Worm (Caenorhabditis elegans) whole organism, L4/young adult: ENCODE data around the gene str-115.
"Not testable (repeated sequence)": the region's sequence is repeated elsewhere in the genome, so short reads cannot be mapped to it uniquely, and the experiment has no call there.

Source experiments
- W03F9.2 ChIP-seq: fragments of 150-350 bp; optimal IDR thresholded peaks from 2 replicates; lab custom pipeline; 2014; ENCODE audit warnings: missing biosample characterization, missing genetic modification characterization
- dao-5 ChIP-seq: sonication (generic microtip); optimal IDR thresholded peaks from 2 replicates; lab custom pipeline; 2016; ENCODE audit warnings: missing genotype, missing genetic modification characterization, moderate library complexity, missing compliant biosample characterization
- him-1 ChIP-seq: sonication (generic microtip); optimal IDR thresholded peaks from 2 replicates; lab custom pipeline; 2016; ENCODE audit warnings: missing genotype, missing genetic modification reagents, missing genetic modification characterization, missing compliant biosample characterization

str-115 gene

DNA sequence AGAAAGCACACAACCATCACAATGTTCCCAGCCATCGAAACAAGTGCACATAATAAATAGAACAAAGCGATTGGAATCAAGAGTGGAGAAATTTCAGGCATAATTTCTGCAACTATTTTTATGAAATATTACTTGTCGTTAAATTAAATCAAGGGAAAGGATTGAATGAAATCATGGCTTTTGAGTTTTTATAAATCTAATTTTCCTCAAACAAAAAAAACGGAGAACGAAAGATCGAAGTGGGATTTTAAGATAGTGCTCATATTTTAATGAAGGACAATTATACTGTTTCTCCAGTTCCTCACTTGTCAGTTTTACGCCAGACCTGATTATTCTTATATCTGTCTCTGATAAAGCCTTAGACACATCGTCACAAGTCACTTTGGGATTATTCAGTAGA lies 16.5 kb upstream of the str-115 start, which contains the start of gene srsx-33:
Gene srsx-33, minus strand, starts transcription at position 101 of the 400 bp plus-strand sequence.
- TF ChIP-seq him-1 (no peak), dao-5 (tag; lab: Kevin White, UChicago) (no peak), W03F9.2 (tag; lab: Kevin White, UChicago) (no peak)

DNA sequence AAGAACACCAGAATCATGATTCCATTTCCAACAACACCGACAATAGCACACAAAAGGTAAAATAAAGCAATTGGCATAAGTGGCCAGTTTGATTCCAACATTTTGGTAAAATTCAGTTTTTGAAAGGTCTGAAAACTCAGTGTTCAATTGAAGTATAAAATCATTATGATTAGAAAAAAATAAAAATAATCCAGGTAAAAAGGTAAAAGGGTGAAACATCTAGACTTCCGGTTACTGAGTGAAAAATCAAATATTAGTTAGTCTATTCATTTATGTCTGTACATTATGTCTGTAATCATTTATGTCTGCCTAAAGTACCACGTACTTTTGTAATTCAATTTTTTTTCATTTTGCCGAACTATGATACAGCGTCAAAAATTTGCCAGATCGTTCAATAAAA lies 13.9 kb upstream of the str-115 start, which contains the start of gene srsx-31:
Gene srsx-31, minus strand, starts transcription at position 101 of the 400 bp plus-strand sequence.
- TF ChIP-seq him-1 (no peak), W03F9.2 (tag; lab: Kevin White, UChicago) (no peak), dao-5 (tag; lab: Kevin White, UChicago) (no peak)

DNA sequence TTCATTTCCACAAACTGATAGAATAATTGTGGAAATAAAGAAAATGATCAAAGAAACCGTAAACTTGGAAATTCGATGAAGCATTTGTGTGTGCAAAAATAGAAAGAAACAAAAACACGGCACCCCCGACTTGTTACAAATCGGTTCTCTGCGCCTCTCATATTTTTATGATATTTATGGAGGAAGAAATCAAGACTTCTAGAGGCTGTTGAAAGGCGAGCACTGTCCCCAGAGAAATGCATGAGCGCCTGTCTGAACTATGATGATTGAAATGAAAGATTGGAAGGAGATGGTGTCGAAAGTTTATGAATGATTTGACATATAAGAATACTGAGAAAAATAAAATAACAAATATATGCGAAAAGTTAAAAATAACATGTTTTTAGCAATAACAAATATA lies 10.0 kb upstream of the str-115 start, which contains the start of gene lgc-36:
Gene lgc-36, minus strand, starts transcription at position 101 of the 400 bp plus-strand sequence.
- TF ChIP-seq W03F9.2 (tag; lab: Kevin White, UChicago) (no peak), dao-5 (tag; lab: Kevin White, UChicago) (no peak), him-1 (no peak)

ce11 chrV:11260622-11261021 lies 8.3 kb upstream of the str-115 start, which contains the start of gene F07B10.7:
Gene F07B10.7, minus strand, starts transcription at chrV:11260722.
- no peak for TF ChIP-seq him-1
- TF ChIP-seq dao-5 (tag; lab: Kevin White, UChicago) = no peak
- TF ChIP-seq W03F9.2 (tag; lab: Kevin White, UChicago) = no peak

DNA sequence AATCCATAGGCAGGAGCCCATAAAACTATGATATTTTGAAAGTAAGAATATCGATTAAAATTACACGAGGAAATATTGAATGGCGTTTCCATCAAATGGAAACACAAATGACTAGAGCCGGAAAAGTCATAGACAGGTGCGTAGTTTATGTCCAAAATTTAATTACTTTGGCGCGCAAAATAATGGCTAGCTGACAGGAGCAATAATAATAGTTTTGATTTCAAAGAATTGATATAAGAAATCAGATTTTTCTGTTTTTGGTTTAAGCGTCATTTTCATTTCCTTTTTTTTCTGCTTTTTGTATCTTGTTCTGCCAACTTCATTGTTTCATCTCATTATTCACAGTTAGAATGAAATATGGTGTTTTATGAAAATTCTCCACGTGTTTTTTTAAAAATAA lies 5.9 kb upstream of the str-115 start, which contains the start of gene F07B10.4:
Gene F07B10.4, minus strand, starts transcription at position 101 of the 400 bp plus-strand sequence.
- TF ChIP-seq him-1 (no peak), W03F9.2 (tag; lab: Kevin White, UChicago) (no peak), dao-5 (tag; lab: Kevin White, UChicago) (no peak)

DNA sequence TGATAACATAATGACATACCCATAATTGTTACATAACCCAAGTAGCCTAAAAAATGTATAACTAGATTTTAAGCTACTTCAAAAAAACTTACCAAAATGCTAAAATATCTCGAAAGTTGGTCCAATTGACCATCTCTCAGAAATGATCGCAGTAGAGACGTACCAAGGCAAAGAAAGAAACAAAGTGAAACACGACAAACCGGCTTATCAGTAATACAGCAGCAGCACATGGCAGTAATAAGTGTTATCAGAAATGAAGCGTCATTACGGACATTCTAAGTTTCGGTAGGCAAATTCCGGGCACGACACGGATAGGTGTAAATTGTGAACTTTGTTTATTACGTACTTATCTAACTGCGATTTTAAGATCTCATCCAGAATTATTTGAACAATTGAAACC lies 3.4 kb upstream of the str-115 start, which contains the start of gene cln-3.1:
Gene cln-3.1, minus strand, starts transcription at position 171 of the 400 bp plus-strand sequence.
- no peak for TF ChIP-seq dao-5 (tag; lab: Kevin White, UChicago)

DNA sequence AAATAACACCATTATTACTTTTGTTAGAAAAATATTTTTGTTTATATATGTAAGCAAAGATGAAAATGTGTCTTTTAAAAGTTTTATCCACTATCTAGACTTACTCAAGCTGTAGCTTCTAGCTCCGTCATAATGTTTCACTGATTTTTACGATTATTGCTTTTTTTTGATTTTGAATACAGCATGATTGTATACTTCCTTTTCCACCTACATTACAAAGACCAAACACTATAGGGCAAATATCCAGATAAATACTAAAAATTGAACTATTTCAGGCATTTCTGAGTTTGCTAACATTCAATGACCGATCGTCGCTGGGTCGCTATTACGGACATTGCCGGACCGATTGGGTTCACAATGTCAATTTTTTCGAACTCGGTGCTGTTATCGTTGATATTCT lies 2.2 kb upstream of the str-115 start, which contains the start of gene str-116:
Gene str-116, plus strand, starts transcription at position 301 of the 400 bp plus-strand sequence.
- TF ChIP-seq dao-5 (tag; lab: Kevin White, UChicago) = no peak
- TF ChIP-seq him-1 = no peak
- no peak for TF ChIP-seq W03F9.2 (tag; lab: Kevin White, UChicago)

DNA sequence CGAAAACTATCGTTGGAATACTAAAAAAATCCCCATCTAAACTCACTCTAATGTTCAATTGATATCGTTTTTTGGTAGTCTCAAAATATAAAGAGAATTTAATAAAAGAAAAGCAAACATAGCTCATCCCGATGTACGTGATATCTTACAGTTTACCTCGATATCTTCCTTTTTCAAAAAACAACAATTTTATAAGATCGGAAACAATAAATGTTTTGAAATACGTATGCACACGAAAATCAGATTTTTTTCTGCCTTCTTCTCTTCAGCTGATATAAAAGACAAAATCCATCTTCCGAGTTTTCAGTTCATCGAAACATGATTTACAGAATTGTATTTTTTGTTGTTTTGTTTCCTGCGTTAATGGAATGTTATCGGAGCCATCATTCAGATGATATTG lies 2.2 kb downstream of the str-115 start, which contains the start of gene clec-222:
Gene clec-222, plus strand, starts transcription at position 301 of the 400 bp plus-strand sequence.
- no peak for TF ChIP-seq dao-5 (tag; lab: Kevin White, UChicago)
- no peak for TF ChIP-seq W03F9.2 (tag; lab: Kevin White, UChicago)
- no peak for TF ChIP-seq him-1

DNA sequence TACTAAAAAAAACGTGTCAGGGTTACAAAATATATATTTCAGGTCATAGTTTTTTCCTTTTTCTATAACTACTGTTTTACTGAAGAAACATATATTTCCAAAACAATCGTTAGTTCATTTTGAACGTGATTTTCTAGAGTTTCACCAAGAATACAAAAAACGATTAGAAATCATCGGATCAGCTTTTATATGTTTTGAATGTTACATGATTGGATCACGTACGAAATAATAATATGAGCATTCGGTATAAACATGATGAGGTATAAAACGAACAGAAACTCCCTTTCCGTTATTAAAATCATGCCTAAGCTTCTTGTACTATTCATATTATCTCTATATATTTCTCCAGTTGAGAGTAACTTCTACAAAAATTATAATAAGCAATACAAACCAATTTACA lies 4.0 kb downstream of the str-115 start, which contains the start of gene clec-223:
Gene clec-223, plus strand, starts transcription at position 301 of the 400 bp plus-strand sequence.
- TF ChIP-seq W03F9.2 (tag; lab: Kevin White, UChicago) (no peak), dao-5 (tag; lab: Kevin White, UChicago) (no peak), him-1 (no peak)

DNA sequence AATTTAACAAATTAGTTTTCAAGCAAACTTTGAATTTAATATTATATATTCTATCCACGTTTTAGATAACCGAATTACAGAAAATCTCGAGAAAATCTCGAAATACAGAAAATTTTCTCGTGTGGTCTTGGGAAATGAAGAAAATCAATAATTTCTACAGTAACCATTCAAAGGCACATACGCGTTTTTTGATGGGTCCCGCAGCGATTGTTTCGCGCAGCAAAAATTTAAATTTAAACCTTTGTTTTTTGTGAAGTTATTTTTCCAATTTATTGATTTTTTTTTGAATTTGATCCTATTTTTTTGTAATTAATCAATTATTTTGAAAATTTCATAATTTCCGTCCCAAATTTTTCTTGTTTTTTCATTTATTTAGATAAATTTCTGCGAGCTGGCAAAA lies 10.7 kb downstream of the str-115 start:
- TF ChIP-seq dao-5 (tag; lab: Kevin White, UChicago) = no peak
- TF ChIP-seq him-1 = no peak
- TF ChIP-seq W03F9.2 (tag; lab: Kevin White, UChicago) = no peak

ce11 chrV:11281414-11282209 lies 12.7 kb downstream of the str-115 start:
- TF ChIP-seq W03F9.2 (tag; lab: Kevin White, UChicago) = no peak
- no peak for TF ChIP-seq dao-5 (tag; lab: Kevin White, UChicago)
- no peak for TF ChIP-seq him-1

ce11 chrV:11282272-11282671 lies 13.4 kb downstream of the str-115 start, which contains the start of gene gly-20:
Gene gly-20, plus strand, starts transcription at chrV:11282572.
- TF ChIP-seq W03F9.2 (tag; lab: Kevin White, UChicago) = no peak
- no peak for TF ChIP-seq dao-5 (tag; lab: Kevin White, UChicago)
- no peak for TF ChIP-seq him-1

- TF ChIP-seq him-1; W03F9.2 (tag; lab: Kevin White, UChicago); dao-5 (tag; lab: Kevin White, UChicago): not testable (repeated sequence)
These were observed 17.2 kb downstream of the str-115 start, which contains the start of gene C03E10.3 for ce11 chrV:11286114-11286513. Gene C03E10.3, plus strand, starts transcription at chrV:11286414.

DNA sequence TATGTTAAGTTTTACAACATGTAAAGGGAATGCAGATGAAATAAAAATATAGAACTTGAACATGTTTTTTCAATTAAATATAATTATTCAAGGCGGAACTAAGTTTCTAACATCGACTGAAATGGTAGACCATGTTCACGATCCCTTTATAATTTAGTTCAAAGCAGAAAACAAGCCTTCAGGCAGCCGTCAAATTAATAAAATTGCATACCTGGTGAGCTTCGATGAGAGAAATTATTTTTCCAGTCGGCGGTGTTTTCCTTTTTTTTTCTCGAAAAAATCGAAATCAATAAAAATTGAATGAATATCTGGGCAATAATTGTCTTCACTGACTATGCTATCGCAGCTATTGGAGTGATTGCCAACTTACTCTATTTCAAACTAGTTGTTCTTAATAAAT lies 22.0 kb downstream of the str-115 start, which contains the start of gene C03E10.1:
Gene C03E10.1, plus strand, starts transcription at position 301 of the 400 bp plus-strand sequence.
- no peak for TF ChIP-seq him-1
- no peak for TF ChIP-seq W03F9.2 (tag; lab: Kevin White, UChicago)
- no peak for TF ChIP-seq dao-5 (tag; lab: Kevin White, UChicago)
